Worm (Caenorhabditis elegans) whole organism, late embryonic: Measurements from ENCODE around the gene srw-26.

ENCODE experiments used
- C38D4.7 ChIP-seq: fragments of 200-800 bp; sonication (Bioruptor generic); optimal IDR thresholded peaks from 2 replicates; lab custom pipeline; 2018; ENCODE audit warnings: mild to moderate bottlenecking, missing genetic modification characterization, moderate library complexity, missing compliant biosample characterization
- Y22D7AL.16 ChIP-seq: sonication (generic microtip); optimal IDR thresholded peaks from 2 replicates; lab custom pipeline; 2016; ENCODE audit warnings: missing genetic modification characterization, missing compliant biosample characterization
- ceh-14 ChIP-seq: sonication (generic microtip); optimal IDR thresholded peaks from 2 replicates; lab custom pipeline; 2016; ENCODE audit warnings: missing genotype, missing genetic modification characterization, missing compliant biosample characterization
- ceh-30 ChIP-seq: fragments of 150-350 bp; optimal IDR thresholded peaks from 2 replicates; lab custom pipeline; 2014; ENCODE audit warnings: missing biosample characterization, missing genetic modification characterization
- dve-1 ChIP-seq: sonication (generic microtip); optimal IDR thresholded peaks from 2 replicates; lab custom pipeline; 2017; ENCODE audit warnings: antibody characterized with exemption, mild to moderate bottlenecking, missing genetic modification characterization, missing compliant biosample characterization
- ets-4 ChIP-seq: sonication (generic microtip); optimal IDR thresholded peaks from 2 replicates; lab custom pipeline; 2016; ENCODE audit warnings: missing genetic modification characterization, missing compliant biosample characterization
- hlh-15 ChIP-seq: sonication (generic microtip); optimal IDR thresholded peaks from 2 replicates; lab custom pipeline; 2016; ENCODE audit warnings: missing genetic modification characterization, missing compliant biosample characterization
- hlh-30 ChIP-seq: sonication (generic microtip); optimal IDR thresholded peaks from 2 replicates; lab custom pipeline; 2017; ENCODE audit warnings: antibody characterized with exemption, missing genetic modification characterization, missing compliant biosample characterization; ENCODE audit not compliant: insufficient read depth
- mec-3 ChIP-seq: sonication (generic microtip); optimal IDR thresholded peaks from 2 replicates; lab custom pipeline; 2016; ENCODE audit warnings: borderline replicate concordance, missing genetic modification characterization, missing compliant biosample characterization
- pax-1 ChIP-seq: fragments of 150-350 bp; optimal IDR thresholded peaks from 2 replicates; lab custom pipeline; 2014; ENCODE audit warnings: missing biosample characterization, missing genetic modification characterization
- pha-2 ChIP-seq: sonication (generic microtip); optimal IDR thresholded peaks from 2 replicates; lab custom pipeline; 2017; ENCODE audit warnings: mild to moderate bottlenecking, missing genetic modification characterization, missing compliant biosample characterization
- pqm-1 ChIP-seq: sonication (generic microtip); optimal IDR thresholded peaks from 2 replicates; lab custom pipeline; 2016; ENCODE audit warnings: missing genetic modification characterization, missing compliant biosample characterization
- sox-2 ChIP-seq: fragments of 200-800 bp; sonication (Bioruptor generic); IDR thresholded peaks from 2 replicates; pipeline ENCODE4 v1.3.6; 2022; ENCODE audit warnings: missing genetic modification reagents, missing genetic modification characterization, missing compliant biosample characterization
- syd-9 ChIP-seq: sonication (generic microtip); optimal IDR thresholded peaks from 2 replicates; lab custom pipeline; 2016; ENCODE audit warnings: mild to moderate bottlenecking, missing genetic modification characterization, moderate library complexity, missing compliant biosample characterization
- tbx-2 ChIP-seq: sonication (generic microtip); optimal IDR thresholded peaks from 2 replicates; lab custom pipeline; 2016; ENCODE audit warnings: missing genetic modification characterization, missing compliant biosample characterization
- tbx-7 ChIP-seq: sonication (generic microtip); optimal IDR thresholded peaks from 2 replicates; lab custom pipeline; 2016; ENCODE audit warnings: missing genotype, missing genetic modification characterization, missing compliant biosample characterization
- ttx-3 ChIP-seq: sonication (generic microtip); optimal IDR thresholded peaks from 2 replicates; lab custom pipeline; 2016; ENCODE audit warnings: missing genetic modification reagents, missing genetic modification characterization, missing compliant biosample characterization
- unc-3 ChIP-seq, 2 experiments: fragments of 200-800 bp in 1 of 2; sonication (Bioruptor generic) in 1 of 2; sonication (generic microtip) in 1 of 2; conservative IDR thresholded peaks in 1 of 2; optimal IDR thresholded peaks in 1 of 2; 2 replicates each; pipeline versions ENCODE4 v1.3.6 to Lab custom; 2016 to 2022; ENCODE audit warnings: missing compliant biosample characterization in 2 of 2, missing genetic modification characterization in 2 of 2, missing genetic modification reagents in 1 of 2
- unc-86 ChIP-seq: sonication (generic microtip); optimal IDR thresholded peaks from 2 replicates; lab custom pipeline; 2016; ENCODE audit warnings: missing genetic modification characterization, missing compliant biosample characterization

Gene srw-26

DNA sequence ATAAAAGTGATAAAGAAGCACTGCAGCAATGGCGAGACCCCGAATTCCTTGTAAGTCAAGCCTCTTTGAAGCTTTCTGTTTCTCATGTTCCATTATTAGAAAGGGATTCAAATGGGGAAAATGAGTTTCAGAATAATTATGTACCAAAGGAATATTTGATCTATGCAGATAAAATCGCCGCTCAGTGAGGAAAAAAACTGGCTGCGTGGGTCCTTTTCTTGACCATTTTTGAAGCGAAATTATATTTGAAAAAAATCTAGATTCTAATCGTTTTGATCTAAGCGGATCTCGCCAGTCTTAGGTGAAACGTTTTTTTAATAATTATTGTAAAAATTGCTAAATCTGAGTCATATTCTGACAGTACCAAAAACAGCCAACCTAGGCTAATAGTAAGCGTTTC, 47.6 kb downstream of the srw-26 start, which contains the start of gene oac-42:
Gene oac-42, minus strand, starts transcription at position 101 of the 400 bp plus-strand sequence.
- TF ChIP-seq ttx-3 (tag; lab: Kevin White, UChicago) (no peak), unc-86 (tag; lab: Kevin White, UChicago) (no peak), pqm-1 (tag; lab: Kevin White, UChicago) (no peak), ets-4 (no peak), pax-1 (tag; lab: Kevin White, UChicago) (no peak), sox-2 (GFP tag; lab: Robert Waterston, UW) (no peak), ceh-14 (tag; lab: Kevin White, UChicago) (no peak), dve-1 (no peak), unc-3 (GFP tag; conservative IDR thresholded peaks at IDR 0.05; lab: Robert Waterston, UW) (no peak), unc-3 (tag; optimal IDR thresholded peaks at IDR 0.05; lab: Kevin White, UChicago) (no peak), mec-3 (tag; lab: Kevin White, UChicago) (no peak), tbx-7 (no peak), C38D4.7 (no peak), ceh-30 (tag; lab: Kevin White, UChicago) (no peak), tbx-2 (tag; lab: Kevin White, UChicago) (no peak), hlh-30 (no peak), pha-2 (tag; lab: Kevin White, UChicago) (no peak), syd-9 (tag; lab: Kevin White, UChicago) (no peak), Y22D7AL.16 (tag; lab: Kevin White, UChicago) (no peak), hlh-15 (no peak)
